Fruit fly (Drosophila melanogaster): Measurements from ENCODE around the gene CG10340.

- no peak for TF ChIP-seq h (GFP tag; optimal IDR thresholded peaks at IDR 0.05)
- no peak for TF ChIP-seq Myc (optimal IDR thresholded peaks at IDR 0.05)
- no peak for TF ChIP-seq usp (GFP tag; optimal IDR thresholded peaks at IDR 0.05)
- no peak for TF ChIP-seq pan (optimal IDR thresholded peaks at IDR 0.05)
- TF ChIP-seq Rel (GFP tag; optimal IDR thresholded peaks at IDR 0.05) = no peak
- TF ChIP-seq Rel (tag; optimal IDR thresholded peaks at IDR 0.05) = no peak
- no peak for TF ChIP-seq sv (GFP tag; optimal IDR thresholded peaks at IDR 0.05)
- TF ChIP-seq ey (GFP tag; optimal IDR thresholded peaks at IDR 0.05) = no peak
- no peak for TF ChIP-seq Hr78 (GFP tag; optimal IDR thresholded peaks at IDR 0.05)
- no peak for TF ChIP-seq jim (GFP tag; optimal IDR thresholded peaks at IDR 0.05)
- no peak for TF ChIP-seq Abd-B (GFP tag; optimal IDR thresholded peaks at IDR 0.05)
- TF ChIP-seq brk (GFP tag; optimal IDR thresholded peaks at IDR 0.05) = no peak
- TF ChIP-seq CG9705 (GFP tag; optimal IDR thresholded peaks at IDR 0.05) = no peak
Observed at dm6 chr3R:16599647-16600046, 14.5 kb downstream of the CG10340 start.
